Fruit fly (Drosophila melanogaster): ENCODE results near the gene CG14402.

DNA sequence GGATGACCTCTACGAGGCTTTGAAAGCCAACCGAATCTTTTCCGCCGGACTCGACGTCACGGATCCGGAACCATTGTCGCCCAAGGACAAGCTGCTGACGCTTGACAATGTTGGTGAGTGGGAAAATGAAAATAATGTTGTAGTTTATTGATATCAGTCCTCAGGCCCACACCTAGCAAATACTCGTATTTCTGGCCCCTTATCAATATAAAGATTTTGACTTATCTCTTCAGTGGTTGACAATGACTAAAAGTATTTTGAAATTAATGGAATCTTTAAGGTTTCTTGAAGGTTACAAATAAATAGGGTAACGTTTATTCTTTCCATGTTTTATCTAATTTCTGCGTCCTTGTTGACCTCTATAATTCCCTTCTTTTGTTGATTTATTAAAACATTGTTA, 22.1 kb upstream of the CG14402 start:
- no peak for TF ChIP-seq Myc (optimal IDR thresholded peaks at IDR 0.05)
- TF ChIP-seq h (optimal IDR thresholded peaks at IDR 0.05): no peak
- TF ChIP-seq psq (optimal IDR thresholded peaks at IDR 0.05): no peak
